Fruit fly (Drosophila melanogaster) S2 (cell line): ENCODE data around the gene CG5111.
A peak's percentile ranks its signal among the peaks of the same experiment; 100 is the strongest.

Source experiments
- CG8478 ChIP-seq: fragments of >200 bp; optimal IDR thresholded peaks from 2 replicates; lab custom pipeline; 2018
- CTCF ChIP-seq, 2 experiments: fragments of >200 bp; optimal IDR thresholded peaks; 2 replicates each; lab custom pipeline; 2018

CG5111 gene

dm6 chr3R:25505975-25506374 is at the start of gene CG5111:
Gene CG5111 (plus strand): TSS chr3R:25506275.
- TF ChIP-seq CTCF (optimal IDR thresholded peaks at IDR 0.05; lab: Kevin White, UChicago) (no peak), CG8478 (lab: Kevin White, UChicago) (no peak)

- TF ChIP-seq CTCF (optimal IDR thresholded peaks at IDR 0.05; lab: Kevin White, UChicago) = no peak
- no peak for TF ChIP-seq CG8478 (lab: Kevin White, UChicago)
These were observed 49.0 kb upstream of the CG5111 start for dm6 chr3R:25457097-25457496.

- TF ChIP-seq CTCF (optimal IDR thresholded peaks at IDR 0.05; lab: Kevin White, UChicago) = no peak
- TF ChIP-seq CG8478 (lab: Kevin White, UChicago) = no peak
These were observed 46.8 kb upstream of the CG5111 start for dm6 chr3R:25459200-25459809.

DNA sequence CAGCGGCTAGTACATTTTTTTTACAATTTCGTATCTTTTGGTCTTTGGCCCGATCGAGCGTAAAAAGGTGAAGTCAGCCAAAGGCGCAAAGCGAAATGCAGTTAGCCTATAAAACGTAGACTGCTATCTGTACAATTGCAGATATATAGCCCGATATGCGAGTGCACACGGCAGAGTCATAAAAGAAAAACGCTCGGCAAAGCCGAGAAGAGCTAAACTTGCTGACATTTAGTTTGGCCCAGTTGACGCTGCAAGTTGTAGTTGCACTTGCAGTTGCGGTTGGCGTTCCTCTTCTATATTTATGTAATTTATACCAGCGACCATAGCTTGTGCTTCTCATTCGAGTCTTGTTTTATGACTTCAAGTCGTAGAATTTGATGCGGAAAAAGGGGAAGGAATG is 45.4 kb upstream of the CG5111 start:
- TF ChIP-seq CG8478 (lab: Kevin White, UChicago) (no peak), CTCF (optimal IDR thresholded peaks at IDR 0.05; lab: Kevin White, UChicago) (no peak)

dm6 chr3R:25461666-25462065 is 44.4 kb upstream of the CG5111 start:
- TF ChIP-seq CG8478 (lab: Kevin White, UChicago) = no peak
- no peak for TF ChIP-seq CTCF (optimal IDR thresholded peaks at IDR 0.05; lab: Kevin White, UChicago)

DNA sequence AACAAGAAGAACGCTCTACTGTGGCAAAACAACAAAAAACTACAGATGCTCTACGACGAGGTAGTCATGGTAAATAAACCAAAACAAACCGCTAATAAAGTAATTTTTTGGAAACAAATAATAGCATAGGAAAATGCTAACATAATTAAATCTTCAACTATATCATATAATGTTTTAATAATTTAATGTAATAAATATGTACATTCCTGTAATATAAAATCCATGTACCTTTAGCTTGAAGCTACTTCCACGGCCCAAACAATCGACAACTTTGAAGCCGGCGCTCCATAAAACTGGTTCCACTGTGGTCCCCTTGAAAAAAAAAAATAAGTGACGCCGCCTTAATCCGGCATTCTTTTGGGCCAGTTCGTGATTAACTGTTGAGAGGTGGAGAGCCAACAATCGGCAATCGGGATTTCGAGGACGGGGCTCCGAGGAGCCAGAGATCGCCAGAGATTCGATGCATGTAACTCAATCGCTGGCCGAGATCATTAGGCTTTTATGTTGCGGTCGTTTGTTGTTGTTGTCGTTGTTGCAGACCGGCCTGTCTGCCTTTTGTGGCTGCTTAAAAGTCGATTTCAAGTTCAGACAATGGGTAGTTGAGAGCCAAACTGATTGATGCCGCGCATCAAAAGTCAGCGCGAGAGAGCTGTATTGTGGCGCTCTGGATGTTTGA is 43.3 kb upstream of the CG5111 start:
- TF ChIP-seq CG8478 (lab: Kevin White, UChicago) = no peak
- TF ChIP-seq CTCF (optimal IDR thresholded peaks at IDR 0.05; lab: Kevin White, UChicago) = no peak

- TF ChIP-seq CG8478 (lab: Kevin White, UChicago) (no peak), CTCF (optimal IDR thresholded peaks at IDR 0.05; lab: Kevin White, UChicago) (no peak)
These were observed 39.9 kb upstream of the CG5111 start for dm6 chr3R:25466166-25466565.

- TF ChIP-seq CG8478 (lab: Kevin White, UChicago) (no peak), CTCF (optimal IDR thresholded peaks at IDR 0.05; lab: Kevin White, UChicago) (no peak)
These were observed 34.0 kb upstream of the CG5111 start for dm6 chr3R:25471853-25472634.

- TF ChIP-seq CTCF (optimal IDR thresholded peaks at IDR 0.05; lab: Kevin White, UChicago) (peak in 1 of 2 experiments; percentile 5), CG8478 (lab: Kevin White, UChicago) (no peak)
These were observed 33.2 kb upstream of the CG5111 start, which contains the start of the genes Fur1 and Vps33B for dm6 chr3R:25472635-25473552. Gene Fur1 (minus strand): TSS chr3R:25473058. Gene Vps33B (plus strand): TSS chr3R:25473490.

dm6 chr3R:25476744-25477143 is 29.3 kb upstream of the CG5111 start, which contains the start of the genes CG4553 and MED28:
Gene CG4553 (minus strand): TSS chr3R:25476915.
Gene MED28 (plus strand): TSS chr3R:25477003.
- no peak for TF ChIP-seq CG8478 (lab: Kevin White, UChicago)
- TF ChIP-seq CTCF (optimal IDR thresholded peaks at IDR 0.05; lab: Kevin White, UChicago) = no peak

dm6 chr3R:25482463-25483173 is 23.5 kb upstream of the CG5111 start, which contains the start of the genes XNP, CG42488 and CG5116:
Gene XNP (minus strand): TSS chr3R:25482834.
Gene CG42488 (plus strand): TSS chr3R:25483098.
Gene CG5116 (plus strand): TSS chr3R:25483098.
- TF ChIP-seq CG8478 (lab: Kevin White, UChicago) (no peak), CTCF (optimal IDR thresholded peaks at IDR 0.05; lab: Kevin White, UChicago) (no peak)

DNA sequence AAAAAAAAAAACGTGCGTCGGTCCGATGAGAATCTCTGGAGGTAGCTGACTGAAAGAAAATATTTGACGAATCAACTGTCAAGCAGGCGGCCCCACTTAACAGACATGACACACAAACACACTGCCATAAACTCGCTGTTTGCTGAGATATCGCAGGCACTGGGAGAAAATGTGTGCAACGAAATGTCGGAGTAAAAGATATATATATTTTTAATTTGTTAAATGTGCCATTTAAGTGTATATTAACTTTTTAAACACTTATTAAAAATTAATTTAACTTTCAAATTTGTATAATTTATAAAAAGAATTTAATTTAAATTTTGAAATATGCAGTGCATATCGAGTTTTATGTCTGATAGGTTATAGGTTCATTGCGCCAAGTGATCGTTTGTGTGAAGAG is 17.0 kb upstream of the CG5111 start:
- TF ChIP-seq CG8478 (lab: Kevin White, UChicago) (no peak), CTCF (optimal IDR thresholded peaks at IDR 0.05; lab: Kevin White, UChicago) (no peak)

DNA sequence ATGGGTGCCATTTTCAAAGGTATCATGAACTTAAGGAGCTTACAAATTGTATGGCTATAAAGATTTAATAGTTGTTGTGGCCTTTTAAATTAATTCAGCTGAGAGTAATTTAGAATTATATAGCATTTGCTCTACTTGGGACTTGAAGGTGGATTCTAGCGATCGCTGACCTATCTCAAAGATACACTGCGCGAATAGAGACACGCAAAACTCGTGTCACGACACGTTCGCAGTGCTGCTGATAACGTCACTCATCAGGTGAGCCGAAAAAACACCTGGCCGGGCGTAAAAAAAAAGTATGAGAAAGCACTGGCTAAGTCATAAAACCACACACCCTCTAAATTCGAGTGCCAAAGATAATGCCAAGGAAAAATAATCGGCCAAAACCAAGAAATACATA is 16.4 kb upstream of the CG5111 start:
- no peak for TF ChIP-seq CTCF (optimal IDR thresholded peaks at IDR 0.05; lab: Kevin White, UChicago)
- no peak for TF ChIP-seq CG8478 (lab: Kevin White, UChicago)
